Fruit fly (Drosophila melanogaster): ENCODE measurements around the gene CG43083.

CG43083 gene

dm6 chr3L:15625676-15626414 lies 22.5 kb upstream of the CG43083 start (continued):
- peak; percentile 67 for TF ChIP-seq CG2116 (GFP tag; optimal IDR thresholded peaks at IDR 0.05)
- TF ChIP-seq HmgZ (tag; optimal IDR thresholded peaks at IDR 0.05) = peak; percentile 58
- peak; percentile 66 for TF ChIP-seq Oaz (GFP tag; IDR thresholded peaks at IDR 0.05)
- TF ChIP-seq CG12769 (tag; optimal IDR thresholded peaks at IDR 0.05) = no peak
- TF ChIP-seq CG4707 (GFP tag; optimal IDR thresholded peaks at IDR 0.05) = peak; percentile 24
- TF ChIP-seq nerfin-1 (tag; optimal IDR thresholded peaks at IDR 0.05) = peak; percentile 90
- peak; percentile 44; the same call in 1 of the 2 replicates for TF ChIP-seq CG11696 (GFP tag; IDR thresholded peaks at IDR 0.05)
- TF ChIP-seq dysf (GFP tag; IDR thresholded peaks at IDR 0.05) = peak; percentile 90
- peak; percentile 90 for TF ChIP-seq Drgx (GFP tag; IDR thresholded peaks at IDR 0.05)
- peak; percentile 56 for TF ChIP-seq CG8359 (GFP tag; optimal IDR thresholded peaks at IDR 0.05; ENCODE audit: borderline replicate concordance)
- TF ChIP-seq dm (GFP tag; optimal IDR thresholded peaks at IDR 0.05) = no peak
- peak; percentile 94 for TF ChIP-seq unpg (GFP tag; optimal IDR thresholded peaks at IDR 0.05)
- TF ChIP-seq nmo (GFP tag; optimal IDR thresholded peaks at IDR 0.05) = peak; percentile 98
- no peak for TF ChIP-seq gcm2 (GFP tag; optimal IDR thresholded peaks at IDR 0.05)
- TF ChIP-seq B-H2 (GFP tag; optimal IDR thresholded peaks at IDR 0.05) = peak; percentile 44
- TF ChIP-seq jumu (GFP tag; optimal IDR thresholded peaks at IDR 0.05) = peak; percentile 33
- TF ChIP-seq Stat92E (GFP tag; optimal IDR thresholded peaks at IDR 0.05) = peak in 1 of 3 experiments; percentile 74
- peak; percentile 83; the same call in 2 of the 3 replicates for TF ChIP-seq jigr1 (GFP tag; IDR thresholded peaks at IDR 0.05)
- peak; percentile 57 for TF ChIP-seq CG4617 (GFP tag; optimal IDR thresholded peaks at IDR 0.05; ENCODE audit: borderline replicate concordance)
- peak; percentile 93 for TF ChIP-seq CG4424 (GFP tag; optimal IDR thresholded peaks at IDR 0.05)
- peak; percentile 6 for TF ChIP-seq grn (GFP tag; optimal IDR thresholded peaks at IDR 0.05)
- TF ChIP-seq zen2 (GFP tag; IDR thresholded peaks at IDR 0.05; ENCODE audit: partially characterized antibody) = no peak
- TF ChIP-seq CG42726 (GFP tag; IDR thresholded peaks at IDR 0.05; ENCODE audit: partially characterized antibody) = no peak
- TF ChIP-seq caup (GFP tag; optimal IDR thresholded peaks at IDR 0.05; ENCODE audit: severe bottlenecking) = peak; percentile 81
- peak; percentile 79 for TF ChIP-seq ase (GFP tag; IDR thresholded peaks at IDR 0.05)
- peak; percentile 78 for TF ChIP-seq Aef1 (GFP tag; IDR thresholded peaks at IDR 0.05)
- peak in 1 of 2 experiments; percentile 43 for TF ChIP-seq crp (GFP tag; optimal IDR thresholded peaks at IDR 0.05)
- no peak for TF ChIP-seq CG11398 (GFP tag; optimal IDR thresholded peaks at IDR 0.05)
- peak; percentile 89 for TF ChIP-seq CG2875 (GFP tag; optimal IDR thresholded peaks at IDR 0.05)
- TF ChIP-seq CG30403 (GFP tag; optimal IDR thresholded peaks at IDR 0.05) = peak; percentile 95
- TF ChIP-seq CHES-1-like (GFP tag; optimal IDR thresholded peaks at IDR 0.05) = peak; percentile 1
- peak; percentile 72 for TF ChIP-seq Fer2 (tag; optimal IDR thresholded peaks at IDR 0.05)
- peak; percentile 78 for TF ChIP-seq CG10462 (GFP tag; optimal IDR thresholded peaks at IDR 0.05)
- TF ChIP-seq tio (GFP tag; optimal IDR thresholded peaks at IDR 0.05) = peak; percentile 91
- TF ChIP-seq CG7556 (GFP tag; optimal IDR thresholded peaks at IDR 0.05) = peak; percentile 95
- peak; percentile 90 for TF ChIP-seq lab (GFP tag; optimal IDR thresholded peaks at IDR 0.05)
- no peak for TF ChIP-seq CG10321 (GFP tag; IDR thresholded peaks at IDR 0.05)
- TF ChIP-seq CG31224 (GFP tag; IDR thresholded peaks at IDR 0.05) = peak; percentile 80
- TF ChIP-seq ac (GFP tag; optimal IDR thresholded peaks at IDR 0.05) = no peak
- peak; percentile 62 for TF ChIP-seq corto (GFP tag; optimal IDR thresholded peaks at IDR 0.05)
- TF ChIP-seq CG9437 (GFP tag; optimal IDR thresholded peaks at IDR 0.05) = peak; percentile 94
- TF ChIP-seq Fer3 (tag; optimal IDR thresholded peaks at IDR 0.05) = peak; percentile 88
- no peak for TF ChIP-seq Bdp1 (GFP tag; optimal IDR thresholded peaks at IDR 0.05)
- TF ChIP-seq CG10366 (GFP tag; IDR thresholded peaks at IDR 0.05) = peak; percentile 72
- peak; percentile 80; the same call in 2 of the 3 replicates for TF ChIP-seq CG11093 (GFP tag; IDR thresholded peaks at IDR 0.05)
- peak; percentile 17 for TF ChIP-seq CG17186 (GFP tag; optimal IDR thresholded peaks at IDR 0.05)
- no peak for TF ChIP-seq CG16779 (GFP tag; IDR thresholded peaks at IDR 0.05)
- TF ChIP-seq CG3407 (GFP tag; optimal IDR thresholded peaks at IDR 0.05) = peak; percentile 86
